Fruit fly (Drosophila melanogaster): Measurements from ENCODE around the gene yip2.

The yip2 gene

DNA sequence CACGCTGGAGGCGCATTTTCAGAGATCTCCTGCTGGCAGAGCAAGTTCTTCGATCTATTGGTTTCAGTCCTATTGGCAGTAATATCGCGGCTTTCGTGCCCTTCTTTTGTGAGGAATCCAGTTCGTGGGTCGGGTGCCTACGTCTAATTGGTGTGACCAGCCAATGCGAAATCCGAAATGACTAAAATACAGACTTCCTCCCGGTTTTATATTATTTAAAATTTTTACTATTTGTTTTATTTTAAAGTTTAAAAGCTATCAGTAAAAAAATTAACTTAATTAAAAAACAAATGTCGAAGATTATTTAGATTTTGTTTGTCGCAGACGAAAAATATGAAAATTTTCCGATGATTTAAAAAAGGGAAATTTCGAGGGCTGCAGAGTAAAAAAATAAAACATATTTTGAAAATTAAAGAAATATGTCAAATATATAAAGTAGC lies 48.6 kb downstream of the yip2 start, which contains the start of gene CG5850 (continued):
- peak; percentile 48 for TF ChIP-seq CG30020 (tag; optimal IDR thresholded peaks at IDR 0.05)
- peak; percentile 35 for TF ChIP-seq CG7839 (tag; optimal IDR thresholded peaks at IDR 0.05)
- peak; percentile 11 for TF ChIP-seq nerfin-1 (tag; optimal IDR thresholded peaks at IDR 0.05)
- no peak for TF ChIP-seq Abd-B (GFP tag; optimal IDR thresholded peaks at IDR 0.05)
- no peak for TF ChIP-seq crol (GFP tag; IDR thresholded peaks at IDR 0.05)
- TF ChIP-seq dmrt99B (tag; optimal IDR thresholded peaks at IDR 0.05), result peak; percentile 14
- TF ChIP-seq Mrtf (GFP tag; IDR thresholded peaks at IDR 0.05), result no peak
- no peak for TF ChIP-seq chif (GFP tag; optimal IDR thresholded peaks at IDR 0.05)
- no peak for TF ChIP-seq tin (GFP tag; optimal IDR thresholded peaks at IDR 0.05)
- no peak for TF ChIP-seq kni (GFP tag; optimal IDR thresholded peaks at IDR 0.05)
- no peak for TF ChIP-seq cato (GFP tag; optimal IDR thresholded peaks at IDR 0.05; ENCODE audit: borderline replicate concordance)
- no peak for TF ChIP-seq p53 (GFP tag; optimal IDR thresholded peaks at IDR 0.05)
- peak; percentile 34 for TF ChIP-seq Fer1 (GFP tag; optimal IDR thresholded peaks at IDR 0.05)
- TF ChIP-seq BEAF-32 (GFP tag; optimal IDR thresholded peaks at IDR 0.05), result peak; percentile 18
- TF ChIP-seq CG15601 (tag; optimal IDR thresholded peaks at IDR 0.05), result peak; percentile 13
- TF ChIP-seq usp (GFP tag; optimal IDR thresholded peaks at IDR 0.05), result no peak
- peak; percentile 51 for TF ChIP-seq CG12659 (GFP tag; optimal IDR thresholded peaks at IDR 0.05)
- peak; percentile 4 for TF ChIP-seq CG8388 (GFP tag; optimal IDR thresholded peaks at IDR 0.05)
- TF ChIP-seq CG17328 (GFP tag; IDR thresholded peaks at IDR 0.05), result no peak
- TF ChIP-seq CG14667 (GFP tag; IDR thresholded peaks at IDR 0.05), result no peak
- TF ChIP-seq dati (GFP tag; IDR thresholded peaks at IDR 0.05), result no peak
- no peak for TF ChIP-seq HLH4C (GFP tag; IDR thresholded peaks at IDR 0.05; ENCODE audit: partially characterized antibody)
- TF ChIP-seq cas (GFP tag; IDR thresholded peaks at IDR 0.05), result no peak
- TF ChIP-seq CG12071 (GFP tag; optimal IDR thresholded peaks at IDR 0.05), result no peak
- peak; percentile 17 for TF ChIP-seq zen (tag; optimal IDR thresholded peaks at IDR 0.05)
- peak; percentile 52; the same call in 2 of the 3 replicates for TF ChIP-seq CG17361 (GFP tag; IDR thresholded peaks at IDR 0.05)
- peak; percentile 38 for TF ChIP-seq D19A (tag; optimal IDR thresholded peaks at IDR 0.05)
- peak; percentile 41 for TF ChIP-seq CG13296 (GFP tag; optimal IDR thresholded peaks at IDR 0.05)
- 0 out of 3 replicates have a peak, but pooled peaks have one; percentile 25 for TF ChIP-seq CG34224 (GFP tag; IDR thresholded peaks at IDR 0.05; ENCODE audit: partially characterized antibody)
- no peak for TF ChIP-seq fru (optimal IDR thresholded peaks at IDR 0.05)
- no peak for TF ChIP-seq CrebB (tag; optimal IDR thresholded peaks at IDR 0.05)
- no peak for TF ChIP-seq CG11696 (GFP tag; IDR thresholded peaks at IDR 0.05)
- peak in 1 of 2 experiments; percentile 7 for TF ChIP-seq Hr51 (GFP tag; optimal IDR thresholded peaks at IDR 0.05)
- TF ChIP-seq CG9437 (GFP tag; optimal IDR thresholded peaks at IDR 0.05), result peak; percentile 30
- no peak for TF ChIP-seq otp (GFP tag; IDR thresholded peaks at IDR 0.05)
- peak; percentile 7 for TF ChIP-seq dmrt11E (tag; optimal IDR thresholded peaks at IDR 0.05)
- TF ChIP-seq hbn (GFP tag; IDR thresholded peaks at IDR 0.05; ENCODE audit: partially characterized antibody), result no peak
- TF ChIP-seq sens (GFP tag), result peak; percentile 25
- peak; percentile 70 for TF ChIP-seq CG10267 (tag; optimal IDR thresholded peaks at IDR 0.05)
- no peak for TF ChIP-seq gsb-n (tag; optimal IDR thresholded peaks at IDR 0.05)
- no peak for TF ChIP-seq jigr1 (GFP tag; IDR thresholded peaks at IDR 0.05)
- peak; percentile 17 for TF ChIP-seq lab (GFP tag; optimal IDR thresholded peaks at IDR 0.05)
- TF ChIP-seq CG31388 (GFP tag; optimal IDR thresholded peaks at IDR 0.05), result no peak
- peak; percentile 20 for TF ChIP-seq CG4424 (GFP tag; optimal IDR thresholded peaks at IDR 0.05)
- no peak for TF ChIP-seq NfI (GFP tag; optimal IDR thresholded peaks at IDR 0.05)
- peak; percentile 34 for TF ChIP-seq sqz (GFP tag; optimal IDR thresholded peaks at IDR 0.05)
- peak; percentile 59 for TF ChIP-seq CG31441 (GFP tag; IDR thresholded peaks at IDR 0.05)
- TF ChIP-seq CG10654 (GFP tag; optimal IDR thresholded peaks at IDR 0.05), result no peak
- no peak for TF ChIP-seq Fer2 (tag; optimal IDR thresholded peaks at IDR 0.05)
- TF ChIP-seq CG1233 (GFP tag; optimal IDR thresholded peaks at IDR 0.05), result no peak

Measured in whole organism, embryonic.